Fruit fly (Drosophila melanogaster): ENCODE measurements around the gene CG7384.
A peak's percentile ranks its signal among the peaks of the same experiment; 100 is the strongest.

CG7384 gene

dm6 chr2L:10519225-10519624, 9.0 kb upstream of the CG7384 start (continued):
- TF ChIP-seq Med (GFP tag), result peak; percentile 88
- peak; percentile 64; the same call in 1 of the 2 replicates for TF ChIP-seq CG7372 (GFP tag; IDR thresholded peaks at IDR 0.05)
- TF ChIP-seq Scr (GFP tag; IDR thresholded peaks at IDR 0.05; ENCODE audit: partially characterized antibody), result no peak
- TF ChIP-seq CG18011 (GFP tag; optimal IDR thresholded peaks at IDR 0.05), result peak; percentile 41
- TF ChIP-seq p53 (GFP tag; optimal IDR thresholded peaks at IDR 0.05), result no peak
- TF ChIP-seq CG15479 (GFP tag; optimal IDR thresholded peaks at IDR 0.05), result no peak
- peak; percentile 75; the same call in 1 of the 2 replicates for TF ChIP-seq Drgx (GFP tag; IDR thresholded peaks at IDR 0.05)
- TF ChIP-seq CG18764 (GFP tag; optimal IDR thresholded peaks at IDR 0.05), result peak; percentile 2
- TF ChIP-seq CG8765 (GFP tag; IDR thresholded peaks at IDR 0.05), result no peak
- no peak for TF ChIP-seq knrl (GFP tag; IDR thresholded peaks at IDR 0.05; ENCODE audit: partially characterized antibody)
- TF ChIP-seq Vsx1 (GFP tag; optimal IDR thresholded peaks at IDR 0.05), result peak; percentile 29
- TF ChIP-seq gce (GFP tag; IDR thresholded peaks at IDR 0.05), result no peak
- peak; percentile 88 for TF ChIP-seq lab (GFP tag; optimal IDR thresholded peaks at IDR 0.05)
- TF ChIP-seq ham (GFP tag; IDR thresholded peaks at IDR 0.05), result no peak
- TF ChIP-seq CG14014 (GFP tag; IDR thresholded peaks at IDR 0.05), result peak; percentile 64
- peak; percentile 36 for TF ChIP-seq Sox100B (GFP tag; optimal IDR thresholded peaks at IDR 0.05)
- TF ChIP-seq aop (GFP tag; IDR thresholded peaks at IDR 0.05), result no peak
- no peak for TF ChIP-seq Sry-δ (GFP tag; optimal IDR thresholded peaks at IDR 0.05)
- no peak for TF ChIP-seq inv (GFP tag; IDR thresholded peaks at IDR 0.05; ENCODE audit: partially characterized antibody)
- no peak for TF ChIP-seq CG17802 (tag; optimal IDR thresholded peaks at IDR 0.05)
- TF ChIP-seq Six4 (GFP tag; optimal IDR thresholded peaks at IDR 0.05), result no peak
- TF ChIP-seq ash1 (GFP tag; optimal IDR thresholded peaks at IDR 0.05), result no peak
- TF ChIP-seq CG17359 (tag; optimal IDR thresholded peaks at IDR 0.05), result peak; percentile 74
- no peak for TF ChIP-seq CG9797 (GFP tag; optimal IDR thresholded peaks at IDR 0.05)
- 0 out of 2 replicates have a peak, but pooled peaks have one; percentile 45 for TF ChIP-seq CG17328 (GFP tag; IDR thresholded peaks at IDR 0.05)
- TF ChIP-seq Spps (tag; optimal IDR thresholded peaks at IDR 0.05), result no peak
- peak; percentile 23 for TF ChIP-seq CHES-1-like (GFP tag; optimal IDR thresholded peaks at IDR 0.05)
- TF ChIP-seq zfh2 (GFP tag; optimal IDR thresholded peaks at IDR 0.05), result peak; percentile 20
- peak; percentile 16 for TF ChIP-seq maf-S (GFP tag; optimal IDR thresholded peaks at IDR 0.05)
- TF ChIP-seq bab2 (GFP tag; optimal IDR thresholded peaks at IDR 0.05), result peak; percentile 27
- TF ChIP-seq CG30020 (tag; optimal IDR thresholded peaks at IDR 0.05), result no peak
- peak; percentile 19 for TF ChIP-seq Side (GFP tag; optimal IDR thresholded peaks at IDR 0.05)
- no peak for TF ChIP-seq cg (GFP tag; optimal IDR thresholded peaks at IDR 0.05)
- TF ChIP-seq CG13894 (tag; optimal IDR thresholded peaks at IDR 0.05), result peak; percentile 67
- no peak for TF ChIP-seq unc-4 (GFP tag; IDR thresholded peaks at IDR 0.05; ENCODE audit: partially characterized antibody)
- TF ChIP-seq CG3847 (GFP tag; IDR thresholded peaks at IDR 0.05), result peak; percentile 52
- TF ChIP-seq zen2 (GFP tag; IDR thresholded peaks at IDR 0.05; ENCODE audit: partially characterized antibody), result no peak
- no peak for TF ChIP-seq Gsc (GFP tag; IDR thresholded peaks at IDR 0.05)
- no peak for TF ChIP-seq btn (GFP tag; optimal IDR thresholded peaks at IDR 0.05)
- 0 out of 2 replicates have a peak, but pooled peaks have one; percentile 7 for TF ChIP-seq crol (GFP tag; IDR thresholded peaks at IDR 0.05)
- TF ChIP-seq HLH4C (GFP tag; IDR thresholded peaks at IDR 0.05; ENCODE audit: partially characterized antibody), result no peak
- no peak for TF ChIP-seq gfzf (GFP tag; optimal IDR thresholded peaks at IDR 0.05)
- TF ChIP-seq HmgD (GFP tag; optimal IDR thresholded peaks at IDR 0.05), result no peak
- TF ChIP-seq CG4854 (GFP tag; optimal IDR thresholded peaks at IDR 0.05), result peak; percentile 30
- TF ChIP-seq sima (GFP tag; optimal IDR thresholded peaks at IDR 0.05), result no peak
- no peak for TF ChIP-seq TFAM (GFP tag; optimal IDR thresholded peaks at IDR 0.05)
- TF ChIP-seq trem (tag; optimal IDR thresholded peaks at IDR 0.05), result no peak
- TF ChIP-seq Nf-YA (GFP tag; IDR thresholded peaks at IDR 0.05), result 0 out of 2 replicates have a peak, but pooled peaks have one; percentile 15
- TF ChIP-seq Mes4 (GFP tag; optimal IDR thresholded peaks at IDR 0.05), result no peak
- no peak for TF ChIP-seq CG2202 (tag; optimal IDR thresholded peaks at IDR 0.05)
- peak; percentile 55 for TF ChIP-seq Oli (tag; optimal IDR thresholded peaks at IDR 0.05)
